Fruit fly (Drosophila melanogaster): ENCODE measurements around the gene CG32266.

CG32266 gene

dm6 chr3L:3802677-3803076 is 12.1 kb downstream of the CG32266 start (continued):
- TF ChIP-seq CG4282 (GFP tag; optimal IDR thresholded peaks at IDR 0.05) (peak; percentile 41), ab (GFP tag; optimal IDR thresholded peaks at IDR 0.05) (peak; percentile 37), ewg (GFP tag; optimal IDR thresholded peaks at IDR 0.05) (peak; percentile 48), CG10462 (GFP tag; optimal IDR thresholded peaks at IDR 0.05) (peak; percentile 42), CG17829 (tag; optimal IDR thresholded peaks at IDR 0.05) (peak; percentile 36), Atf3 (GFP tag; optimal IDR thresholded peaks at IDR 0.05) (peak; percentile 35), CG13123 (GFP tag; optimal IDR thresholded peaks at IDR 0.05) (peak; percentile 26), CG34422 (GFP tag; IDR thresholded peaks at IDR 0.05) (peak; percentile 57; the same call in 2 of the 3 replicates), CG14710 (tag; optimal IDR thresholded peaks at IDR 0.05) (peak; percentile 2), CG33557 (GFP tag; optimal IDR thresholded peaks at IDR 0.05) (no peak), CG17186 (GFP tag; optimal IDR thresholded peaks at IDR 0.05) (no peak), Bdp1 (GFP tag; optimal IDR thresholded peaks at IDR 0.05) (peak; percentile 47), phol (tag; optimal IDR thresholded peaks at IDR 0.05) (peak; percentile 40), Trl (optimal IDR thresholded peaks at IDR 0.05) (no peak), Trl (GFP tag; optimal IDR thresholded peaks at IDR 0.05) (peak; percentile 53), stwl (tag; optimal IDR thresholded peaks at IDR 0.05) (no peak), Oli (tag; optimal IDR thresholded peaks at IDR 0.05) (peak; percentile 67), bbx (GFP tag; IDR thresholded peaks at IDR 0.05; ENCODE audit: partially characterized antibody) (no peak), so (GFP tag; IDR thresholded peaks at IDR 0.05) (peak; percentile 80; the same call in 2 of the 3 replicates), nerfin-2 (GFP tag; IDR thresholded peaks at IDR 0.05; ENCODE audit: partially characterized antibody) (no peak), gsb-n (tag; optimal IDR thresholded peaks at IDR 0.05) (no peak), Hr3 (GFP tag; optimal IDR thresholded peaks at IDR 0.05) (peak; percentile 56), CG13296 (GFP tag; optimal IDR thresholded peaks at IDR 0.05) (peak; percentile 73), CG11696 (GFP tag; IDR thresholded peaks at IDR 0.05) (peak; percentile 67), CG1024 (GFP tag; IDR thresholded peaks at IDR 0.05) (peak; percentile 60), Taf1 (GFP tag; IDR thresholded peaks at IDR 0.05) (peak; percentile 53; the same call in 1 of the 2 replicates), ken (GFP tag; IDR thresholded peaks at IDR 0.05) (peak; percentile 39; the same call in 1 of the 3 replicates), sens (GFP tag) (peak; percentile 82), h (optimal IDR thresholded peaks at IDR 0.05) (no peak), CG15696 (tag; optimal IDR thresholded peaks at IDR 0.05) (peak; percentile 17), Meics (GFP tag; optimal IDR thresholded peaks at IDR 0.05) (peak; percentile 78), CG43689 (GFP tag; IDR thresholded peaks at IDR 0.05) (peak; percentile 47; the same call in 1 of the 2 replicates), dmrt11E (tag; optimal IDR thresholded peaks at IDR 0.05) (peak; percentile 31), CG12744 (GFP tag; optimal IDR thresholded peaks at IDR 0.05) (peak; percentile 55), CG4820 (GFP tag; optimal IDR thresholded peaks at IDR 0.05) (peak; percentile 37), tin (GFP tag; optimal IDR thresholded peaks at IDR 0.05) (peak; percentile 53), CG6765 (GFP tag; optimal IDR thresholded peaks at IDR 0.05) (peak; percentile 62), CG11723 (GFP tag; optimal IDR thresholded peaks at IDR 0.05) (peak; percentile 56), Scr (GFP tag; IDR thresholded peaks at IDR 0.05; ENCODE audit: partially characterized antibody) (no peak), YL-1 (GFP tag; optimal IDR thresholded peaks at IDR 0.05) (peak; percentile 14), bab2 (GFP tag; optimal IDR thresholded peaks at IDR 0.05) (peak; percentile 63), CG15269 (tag; optimal IDR thresholded peaks at IDR 0.05) (peak; percentile 84), CG12104 (GFP tag; optimal IDR thresholded peaks at IDR 0.05) (peak; percentile 32), CG8089 (GFP tag; optimal IDR thresholded peaks at IDR 0.05) (peak; percentile 13), CG2199 (GFP tag; IDR thresholded peaks at IDR 0.05) (no peak), pb (GFP tag; optimal IDR thresholded peaks at IDR 0.05) (peak; percentile 56), CG17361 (GFP tag; IDR thresholded peaks at IDR 0.05) (peak; percentile 65; the same call in 2 of the 3 replicates), en (GFP tag; optimal IDR thresholded peaks at IDR 0.05) (no peak), CG13775 (GFP tag; optimal IDR thresholded peaks at IDR 0.05) (peak; percentile 62), Asciz (GFP tag; optimal IDR thresholded peaks at IDR 0.05) (no peak), jigr1 (GFP tag; IDR thresholded peaks at IDR 0.05) (no peak), Dek (tag; optimal IDR thresholded peaks at IDR 0.05) (peak; percentile 79)

Measured in whole organism, embryonic.